Fruit fly (Drosophila melanogaster): ENCODE measurements around the gene Fer1HCH.

Gene Fer1HCH

DNA sequence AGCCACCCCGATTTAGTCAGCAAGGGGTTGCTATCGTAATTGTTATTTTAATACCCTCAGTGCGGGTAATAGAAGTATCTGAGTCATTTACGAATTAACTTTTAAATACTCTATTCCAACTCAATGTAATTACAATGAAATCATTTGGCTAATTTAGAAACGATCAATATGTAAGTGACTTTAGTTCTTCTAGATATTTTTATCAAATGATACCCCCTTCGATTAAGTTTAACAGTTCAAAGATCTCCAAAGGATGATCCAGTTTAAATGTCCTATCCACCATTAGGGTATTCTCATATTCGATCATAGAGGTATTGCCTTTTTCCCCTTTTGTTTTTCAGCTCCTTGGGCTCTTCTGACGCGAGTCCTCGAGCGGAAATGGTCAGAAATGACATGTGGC is 5.9 kb upstream of the Fer1HCH start:
- TF ChIP-seq row (GFP tag; IDR thresholded peaks at IDR 0.05): peak; percentile 24; the same call in 1 of the 3 replicates
- peak; percentile 71 for TF ChIP-seq sens (GFP tag)
- TF ChIP-seq CG6175 (GFP tag; IDR thresholded peaks at IDR 0.05): no peak
- no peak for TF ChIP-seq grau (tag; optimal IDR thresholded peaks at IDR 0.05)
- TF ChIP-seq danr (GFP tag; IDR thresholded peaks at IDR 0.05): no peak
- TF ChIP-seq D19A (tag; optimal IDR thresholded peaks at IDR 0.05): peak; percentile 88

DNA sequence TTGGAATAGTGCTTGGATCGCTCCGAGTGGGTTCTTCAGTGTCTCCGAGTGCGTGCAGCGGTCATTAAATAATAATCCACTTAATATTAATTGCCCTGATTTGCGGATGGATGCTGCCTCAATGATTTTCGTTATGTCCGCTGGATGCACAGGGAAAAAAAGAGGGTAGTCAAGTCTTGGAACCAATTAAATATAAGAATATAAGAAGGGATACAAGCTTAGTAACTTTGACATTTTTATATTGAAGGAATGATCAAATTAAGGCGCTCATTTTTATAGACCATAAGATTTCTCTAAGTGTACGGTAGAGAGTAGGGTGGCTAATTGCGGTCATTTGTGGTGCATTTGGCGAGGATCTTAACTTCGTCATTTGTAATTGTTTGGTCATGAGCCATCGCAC is 4.0 kb upstream of the Fer1HCH start:
- TF ChIP-seq sima (GFP tag; optimal IDR thresholded peaks at IDR 0.05): no peak
- no peak for TF ChIP-seq H2.0 (GFP tag; IDR thresholded peaks at IDR 0.05)
- TF ChIP-seq CG18599 (GFP tag; optimal IDR thresholded peaks at IDR 0.05): peak; percentile 6
- peak; percentile 32 for TF ChIP-seq CG17829 (tag; optimal IDR thresholded peaks at IDR 0.05)
- TF ChIP-seq usp (GFP tag; optimal IDR thresholded peaks at IDR 0.05): no peak
- TF ChIP-seq Hsf (GFP tag; optimal IDR thresholded peaks at IDR 0.05): no peak
- no peak for TF ChIP-seq CG16779 (GFP tag; IDR thresholded peaks at IDR 0.05)
- TF ChIP-seq sens (GFP tag): peak; percentile 87
- no peak for TF ChIP-seq lmd (GFP tag; IDR thresholded peaks at IDR 0.05)
- no peak for TF ChIP-seq fru (optimal IDR thresholded peaks at IDR 0.05)
- TF ChIP-seq CG3995 (GFP tag; optimal IDR thresholded peaks at IDR 0.05): no peak
- TF ChIP-seq CG32767 (GFP tag; IDR thresholded peaks at IDR 0.05): no peak
- no peak for TF ChIP-seq gsb-n (tag; optimal IDR thresholded peaks at IDR 0.05)
- peak; percentile 59 for TF ChIP-seq Xrp1 (GFP tag; IDR thresholded peaks at IDR 0.05)
- TF ChIP-seq Dek (tag; optimal IDR thresholded peaks at IDR 0.05): no peak
- TF ChIP-seq CG33213 (GFP tag; optimal IDR thresholded peaks at IDR 0.05): no peak
- TF ChIP-seq vvl (GFP tag; IDR thresholded peaks at IDR 0.05): 0 out of 2 replicates have a peak, but pooled peaks have one; percentile 14
- TF ChIP-seq Gsc (GFP tag; IDR thresholded peaks at IDR 0.05): no peak
- no peak for TF ChIP-seq prd (optimal IDR thresholded peaks at IDR 0.05)
- TF ChIP-seq prd (GFP tag; IDR thresholded peaks at IDR 0.05): peak; percentile 64; the same call in 2 of the 3 replicates
- no peak for TF ChIP-seq Opbp (GFP tag; IDR thresholded peaks at IDR 0.05; ENCODE audit: partially characterized antibody)
- TF ChIP-seq tap (tag; optimal IDR thresholded peaks at IDR 0.05): peak; percentile 6
- no peak for TF ChIP-seq CG34422 (GFP tag; IDR thresholded peaks at IDR 0.05)
- TF ChIP-seq wek (GFP tag; optimal IDR thresholded peaks at IDR 0.05): no peak
- no peak for TF ChIP-seq twi (tag; optimal IDR thresholded peaks at IDR 0.05)
- peak; percentile 74 for TF ChIP-seq Ets65A (GFP tag)
- TF ChIP-seq eve (GFP tag; optimal IDR thresholded peaks at IDR 0.05): peak in 1 of 2 experiments; percentile 45
- TF ChIP-seq zen (tag; optimal IDR thresholded peaks at IDR 0.05): peak; percentile 41
- TF ChIP-seq Myb (GFP tag; optimal IDR thresholded peaks at IDR 0.05): no peak
- TF ChIP-seq Sox102F (GFP tag; optimal IDR thresholded peaks at IDR 0.05): peak; percentile 15
- TF ChIP-seq ind (GFP tag; optimal IDR thresholded peaks at IDR 0.05): peak; percentile 5
- TF ChIP-seq CG12104 (GFP tag; optimal IDR thresholded peaks at IDR 0.05): no peak
- TF ChIP-seq Blimp-1 (GFP tag; optimal IDR thresholded peaks at IDR 0.05): peak; percentile 19
- TF ChIP-seq fd102C (GFP tag; optimal IDR thresholded peaks at IDR 0.05): no peak
- TF ChIP-seq cwo (GFP tag; optimal IDR thresholded peaks at IDR 0.05): no peak
- TF ChIP-seq Aef1 (GFP tag; IDR thresholded peaks at IDR 0.05): 0 out of 3 replicates have a peak, but pooled peaks have one; percentile 11
- no peak for TF ChIP-seq MTF-1 (GFP tag; optimal IDR thresholded peaks at IDR 0.05; ENCODE audit: borderline replicate concordance)
- peak; percentile 32 for TF ChIP-seq CG18262 (tag; optimal IDR thresholded peaks at IDR 0.05)
- TF ChIP-seq CG9727 (GFP tag; optimal IDR thresholded peaks at IDR 0.05): peak; percentile 34
- TF ChIP-seq zfh1 (GFP tag; IDR thresholded peaks at IDR 0.05): peak; percentile 62; the same call in 2 of the 3 replicates
- peak; percentile 6 for TF ChIP-seq Xbp1 (GFP tag; optimal IDR thresholded peaks at IDR 0.05)
- TF ChIP-seq HLH3B (GFP tag; IDR thresholded peaks at IDR 0.05): no peak
- no peak for TF ChIP-seq NC2α (GFP tag; optimal IDR thresholded peaks at IDR 0.05)
- TF ChIP-seq schlank (tag; optimal IDR thresholded peaks at IDR 0.05): no peak
- TF ChIP-seq NfI (GFP tag; optimal IDR thresholded peaks at IDR 0.05): no peak
- TF ChIP-seq corto (GFP tag; optimal IDR thresholded peaks at IDR 0.05): no peak
